Worm (Caenorhabditis elegans) whole organism, young adult: ENCODE measurements around the gene srh-303.

Source experiments
- B0336.3 ChIP-seq: fragments of 200-800 bp; sonication (Bioruptor generic); IDR thresholded peaks from 2 replicates; pipeline ENCODE4 v1.3.6; 2022; ENCODE audit warnings: missing genetic modification characterization, missing compliant biosample characterization
- C06A6.2 ChIP-seq: fragments of 200-800 bp; sonication (Bioruptor generic); conservative IDR thresholded peaks from 2 replicates; pipeline ENCODE4 v1.3.6; 2022; ENCODE audit warnings: missing genetic modification characterization, missing compliant biosample characterization
- F22D6.2 ChIP-seq: sonication (generic microtip); optimal IDR thresholded peaks from 2 replicates; lab custom pipeline; 2016; ENCODE audit warnings: mild to moderate bottlenecking, missing genetic modification characterization, missing compliant biosample characterization
- F23B12.7 ChIP-seq: sonication (generic microtip); optimal IDR thresholded peaks from 2 replicates; lab custom pipeline; 2017; ENCODE audit warnings: missing genetic modification characterization, mild to moderate bottlenecking, missing compliant biosample characterization, antibody characterized with exemption, moderate library complexity; ENCODE audit not compliant: insufficient read depth
- F33H1.4 ChIP-seq: fragments of 200-800 bp; sonication (Bioruptor generic); IDR thresholded peaks from 2 replicates; pipeline ENCODE4 v1.3.6; 2022; ENCODE audit warnings: missing genetic modification reagents, missing genetic modification characterization, missing compliant biosample characterization
- F49E8.2 ChIP-seq: sonication (generic microtip); optimal IDR thresholded peaks from 3 replicates; lab custom pipeline; 2017; ENCODE audit warnings: missing genetic modification characterization, mild to moderate bottlenecking, missing compliant biosample characterization, antibody characterized with exemption, moderate library complexity; ENCODE audit not compliant: insufficient read depth
- F57C9.4 ChIP-seq: sonication (generic microtip); optimal IDR thresholded peaks from 2 replicates; lab custom pipeline; 2017; ENCODE audit warnings: mild to moderate bottlenecking, missing genetic modification characterization, missing compliant biosample characterization
- T07F8.4 ChIP-seq: sonication (generic microtip); optimal IDR thresholded peaks from 2 replicates; lab custom pipeline; 2016; ENCODE audit warnings: mild to moderate bottlenecking, missing genetic modification characterization, moderate library complexity, missing compliant biosample characterization
- Y79H2A.3 ChIP-seq: fragments of 200-800 bp; sonication (Bioruptor generic); conservative IDR thresholded peaks from 2 replicates; pipeline ENCODE4 v1.3.6; 2022; ENCODE audit warnings: missing genetic modification reagents, missing genetic modification characterization, missing compliant biosample characterization
- akir-1 ChIP-seq: fragments of 200-800 bp; sonication (Bioruptor generic); optimal IDR thresholded peaks from 2 replicates; lab custom pipeline; 2018; ENCODE audit warnings: mild to moderate bottlenecking, missing genetic modification characterization, moderate library complexity, missing compliant biosample characterization
- ama-1 ChIP-seq, 3 experiments: fragments of 150-350 bp in 1 of 3; sonication (generic microtip) in 2 of 3; optimal IDR thresholded peaks; 2 replicates each; lab custom pipeline; 2014 to 2018; ENCODE audit warnings: missing biosample characterization in 2 of 3, missing genetic modification characterization in 2 of 3, missing genetic modification reagents in 2 of 3
- atf-7 ChIP-seq: sonication (generic microtip); optimal IDR thresholded peaks from 2 replicates; lab custom pipeline; 2017; ENCODE audit warnings: mild to moderate bottlenecking, missing genetic modification characterization, missing compliant biosample characterization
- attf-5 ChIP-seq: fragments of 200-800 bp; sonication (Bioruptor generic); optimal IDR thresholded peaks from 2 replicates; lab custom pipeline; 2018; ENCODE audit warnings: mild to moderate bottlenecking, missing genetic modification characterization, missing compliant biosample characterization
- bed-2 ChIP-seq: fragments of 200-800 bp; sonication (Bioruptor generic); IDR thresholded peaks from 2 replicates; pipeline ENCODE4 v1.3.6; 2022; ENCODE audit warnings: missing genetic modification reagents, missing genetic modification characterization, missing compliant biosample characterization
- cebp-1 ChIP-seq, 2 experiments: fragments of 200-800 bp in 1 of 2; sonication (Bioruptor generic) in 1 of 2; sonication (generic microtip) in 1 of 2; IDR thresholded peaks in 1 of 2; optimal IDR thresholded peaks in 1 of 2; 2 replicates each; pipeline versions ENCODE4 v1.3.6 to Lab custom; 2017 to 2022; ENCODE audit warnings: missing compliant biosample characterization in 2 of 2, missing genetic modification characterization in 2 of 2, mild to moderate bottlenecking in 1 of 2, missing genetic modification reagents in 1 of 2, moderate library complexity in 1 of 2
- ceh-40 ChIP-seq: fragments of 200-800 bp; sonication (Bioruptor generic); IDR thresholded peaks from 2 replicates; pipeline ENCODE4 v1.3.6; 2022; ENCODE audit warnings: missing genetic modification characterization, missing compliant biosample characterization
- chd-7 ChIP-seq: sonication (generic microtip); optimal IDR thresholded peaks from 2 replicates; lab custom pipeline; 2016; ENCODE audit warnings: mild to moderate bottlenecking, missing genetic modification characterization, moderate library complexity, missing compliant biosample characterization
- ets-4 ChIP-seq: fragments of 200-800 bp; sonication (Bioruptor generic); optimal IDR thresholded peaks from 2 replicates; lab custom pipeline; 2018; ENCODE audit warnings: mild to moderate bottlenecking, missing genetic modification characterization, missing compliant biosample characterization
- hrde-1 ChIP-seq: sonication (generic microtip); optimal IDR thresholded peaks from 2 replicates; lab custom pipeline; 2016; ENCODE audit warnings: missing genetic modification characterization, mild to moderate bottlenecking, missing compliant biosample characterization, moderate library complexity, missing genotype, missing genetic modification reagents, borderline replicate concordance
- lin-26 ChIP-seq: fragments of 200-800 bp; sonication (Bioruptor generic); IDR thresholded peaks from 2 replicates; pipeline ENCODE4 v1.3.6; 2022; ENCODE audit warnings: missing genetic modification reagents, missing genetic modification characterization, missing compliant biosample characterization
- lsl-1 ChIP-seq: fragments of 200-800 bp; sonication (Bioruptor generic); optimal IDR thresholded peaks from 2 replicates; lab custom pipeline; 2018; ENCODE audit warnings: mild to moderate bottlenecking, missing genetic modification characterization, moderate library complexity, missing compliant biosample characterization
- lsy-27 ChIP-seq: sonication (generic microtip); optimal IDR thresholded peaks from 2 replicates; lab custom pipeline; 2017; ENCODE audit warnings: missing genetic modification characterization, mild to moderate bottlenecking, missing compliant biosample characterization, antibody characterized with exemption, missing genotype, borderline replicate concordance; ENCODE audit not compliant: insufficient read depth
- mcd-1 ChIP-seq: fragments of 200-800 bp; sonication (Bioruptor generic); IDR thresholded peaks from 2 replicates; pipeline ENCODE4 v1.3.6; 2022; ENCODE audit warnings: missing genetic modification reagents, missing genetic modification characterization, missing compliant biosample characterization
- mxl-1 ChIP-seq: sonication (generic microtip); optimal IDR thresholded peaks from 2 replicates; lab custom pipeline; 2016; ENCODE audit warnings: missing genetic modification characterization, missing compliant biosample characterization
- nhr-179 ChIP-seq: sonication (generic microtip); optimal IDR thresholded peaks from 2 replicates; lab custom pipeline; 2016; ENCODE audit warnings: mild to moderate bottlenecking, missing genetic modification characterization, missing compliant biosample characterization
- nhr-90 ChIP-seq: sonication (generic microtip); optimal IDR thresholded peaks from 2 replicates; lab custom pipeline; 2016; ENCODE audit warnings: missing genotype, mild to moderate bottlenecking, missing genetic modification characterization, missing compliant biosample characterization
- pbrm-1 ChIP-seq: fragments of 200-800 bp; sonication (Bioruptor generic); IDR thresholded peaks from 2 replicates; pipeline ENCODE4 v1.3.6; 2022; ENCODE audit warnings: missing genetic modification reagents, missing genetic modification characterization, missing compliant biosample characterization
- rec-8 ChIP-seq, 2 experiments: sonication (generic microtip); optimal IDR thresholded peaks; 2 replicates each; lab custom pipeline; 2016; ENCODE audit warnings: mild to moderate bottlenecking in 2 of 2, missing genetic modification characterization in 2 of 2, missing genetic modification reagents in 2 of 2, missing genotype in 2 of 2, missing biosample characterization in 1 of 2, missing compliant biosample characterization in 1 of 2, moderate library complexity in 1 of 2
- snpc-1.1 ChIP-seq: sonication (generic microtip); optimal IDR thresholded peaks from 2 replicates; lab custom pipeline; 2017; ENCODE audit warnings: missing genetic modification characterization, mild to moderate bottlenecking, missing compliant biosample characterization, antibody characterized with exemption, moderate library complexity, missing genotype, missing genetic modification reagents; ENCODE audit not compliant: insufficient read depth
- snpc-4 ChIP-seq, 5 experiments: fragments of 150-350 bp in 1 of 5; sonication (generic microtip) in 4 of 5; optimal IDR thresholded peaks; 2 replicates each; lab custom pipeline; 2014 to 2018; ENCODE audit warnings: missing genetic modification characterization in 5 of 5, missing biosample characterization in 3 of 5, antibody characterized with exemption in 2 of 5, mild to moderate bottlenecking in 2 of 5, missing compliant biosample characterization in 2 of 5, missing genotype in 2 of 5, moderate library complexity in 2 of 5, missing genetic modification reagents in 1 of 5
- tlf-1 ChIP-seq: fragments of 200-800 bp; sonication (Bioruptor generic); optimal IDR thresholded peaks from 2 replicates; lab custom pipeline; 2018; ENCODE audit warnings: mild to moderate bottlenecking, missing genetic modification characterization, missing compliant biosample characterization
- ztf-18 ChIP-seq: sonication (generic microtip); optimal IDR thresholded peaks from 2 replicates; lab custom pipeline; 2016; ENCODE audit warnings: missing genotype, mild to moderate bottlenecking, missing genetic modification characterization, missing compliant biosample characterization
- ztf-22 ChIP-seq: fragments of 200-800 bp; sonication (Bioruptor generic); optimal IDR thresholded peaks from 2 replicates; lab custom pipeline; 2018; ENCODE audit warnings: mild to moderate bottlenecking, missing genetic modification characterization, moderate library complexity, missing compliant biosample characterization
- ztf-3 ChIP-seq: fragments of 200-800 bp; sonication (Bioruptor generic); optimal IDR thresholded peaks from 2 replicates; lab custom pipeline; 2018; ENCODE audit warnings: mild to moderate bottlenecking, missing genetic modification characterization, missing compliant biosample characterization
- ztf-6 ChIP-seq: fragments of 200-800 bp; sonication (Bioruptor generic); IDR thresholded peaks from 2 replicates; pipeline ENCODE4 v1.3.6; 2022; ENCODE audit warnings: missing genetic modification reagents, missing genetic modification characterization, missing compliant biosample characterization

The srh-303 gene

ce11 chrV:17793986-17794385 lies 37.5 kb upstream of the srh-303 start, which contains the start of gene srh-289:
srh-289 (minus strand) TSS chrV:17794086.
- no peak for TF ChIP-seq C06A6.2 (GFP tag; lab: Robert Waterston, UW)
- TF ChIP-seq lsy-27 (tag; lab: Kevin White, UChicago): no peak
- no peak for TF ChIP-seq chd-7 (tag; lab: Kevin White, UChicago)
- TF ChIP-seq ztf-22: no peak
- no peak for TF ChIP-seq attf-5 (GFP tag; lab: Kevin White, UChicago)
- no peak for TF ChIP-seq snpc-1.1 (tag; lab: Kevin White, UChicago)
- no peak for TF ChIP-seq lin-26 (GFP tag; lab: Robert Waterston, UW)
- TF ChIP-seq T07F8.4 (tag; lab: Kevin White, UChicago): no peak
- TF ChIP-seq F49E8.2 (tag; lab: Kevin White, UChicago): no peak
- no peak for TF ChIP-seq nhr-179 (tag; lab: Kevin White, UChicago)
- TF ChIP-seq mxl-1 (tag; lab: Kevin White, UChicago): no peak
- TF ChIP-seq atf-7: no peak
- TF ChIP-seq ets-4 (GFP tag; lab: Kevin White, UChicago): no peak
- no peak for TF ChIP-seq B0336.3 (GFP tag; lab: Robert Waterston, UW)
- TF ChIP-seq tlf-1 (GFP tag; lab: Kevin White, UChicago): no peak
- TF ChIP-seq F23B12.7 (tag; lab: Kevin White, UChicago): no peak
- TF ChIP-seq bed-2 (GFP tag; lab: Robert Waterston, UW): no peak
- TF ChIP-seq F22D6.2 (tag; lab: Kevin White, UChicago): no peak
- no peak for TF ChIP-seq nhr-90
- TF ChIP-seq ceh-40: no peak

ce11 chrV:17795655-17796054 lies 35.8 kb upstream of the srh-303 start, which contains the start of gene srh-288:
srh-288 (minus strand) TSS chrV:17795755.
- no peak for TF ChIP-seq hrde-1 (tag; lab: Kevin White, UChicago)
- no peak for TF ChIP-seq snpc-4 (GFP tag; optimal IDR thresholded peaks at IDR 0.05; lab: Kevin White, UChicago)
- TF ChIP-seq snpc-4 (tag; optimal IDR thresholded peaks at IDR 0.05; lab: Kevin White, UChicago): no peak
- no peak for TF ChIP-seq lsl-1 (GFP tag; lab: Kevin White, UChicago)
- no peak for TF ChIP-seq mcd-1
- TF ChIP-seq ztf-3 (GFP tag; lab: Kevin White, UChicago): no peak
- TF ChIP-seq rec-8 (tag; optimal IDR thresholded peaks at IDR 0.05; lab: Kevin White, UChicago): no peak
- no peak for TF ChIP-seq akir-1
- TF ChIP-seq ztf-18 (tag; lab: Kevin White, UChicago): no peak
- no peak for TF ChIP-seq pbrm-1 (GFP tag; lab: Robert Waterston, UW)
- TF ChIP-seq atf-7: no peak
- TF ChIP-seq F33H1.4 (GFP tag; lab: Robert Waterston, UW): no peak
- no peak for TF ChIP-seq cebp-1 (GFP tag; IDR thresholded peaks at IDR 0.05; lab: Robert Waterston, UW)
- no peak for TF ChIP-seq cebp-1 (tag; optimal IDR thresholded peaks at IDR 0.05; lab: Kevin White, UChicago)
- TF ChIP-seq ets-4 (GFP tag; lab: Kevin White, UChicago): no peak
- no peak for TF ChIP-seq ztf-6 (GFP tag; lab: Robert Waterston, UW)
- TF ChIP-seq snpc-1.1 (tag; lab: Kevin White, UChicago): no peak
- no peak for TF ChIP-seq Y79H2A.3 (GFP tag; lab: Robert Waterston, UW)
- TF ChIP-seq F57C9.4 (tag; lab: Kevin White, UChicago): no peak
- TF ChIP-seq ama-1 (optimal IDR thresholded peaks at IDR 0.05; lab: Kevin White, UChicago): no peak
- TF ChIP-seq ama-1 (GFP tag; optimal IDR thresholded peaks at IDR 0.05; lab: Kevin White, UChicago): no peak
- no peak for TF ChIP-seq F23B12.7 (tag; lab: Kevin White, UChicago)
